Worm (Caenorhabditis elegans): ENCODE results near the gene ttbk-6.

ce11 chrIII:5061798-5062197, 12.7 kb upstream of the ttbk-6 start, which contains the start of gene C45G9.10:
- TF ChIP-seq flt-1 (GFP tag; IDR thresholded peaks at IDR 0.05) (no peak), tab-1 (GFP tag; IDR thresholded peaks at IDR 0.05) (no peak), ztf-29 (GFP tag; IDR thresholded peaks at IDR 0.05) (no peak), med-1 (GFP tag; optimal IDR thresholded peaks at IDR 0.05; ENCODE audit: insufficient read depth) (no peak), ztf-23 (GFP tag; IDR thresholded peaks at IDR 0.05) (no peak)

All from whole organism, midembryonic.